Worm (Caenorhabditis elegans): ENCODE measurements around the gene pxl-1.

pxl-1 gene

ce11 chrIII:5921067-5921678 lies 25.4 kb upstream of the pxl-1 start:
- TF ChIP-seq blmp-1 (tag; optimal IDR thresholded peaks at IDR 0.05; ENCODE audit: insufficient read depth) (peak; percentile 66), ztf-1 (GFP tag; conservative IDR thresholded peaks at IDR 0.05) (no peak), sem-4 (tag; optimal IDR thresholded peaks at IDR 0.05) (no peak), nhr-11 (tag; optimal IDR thresholded peaks at IDR 0.05) (no peak), nhr-6 (tag; optimal IDR thresholded peaks at IDR 0.05) (no peak), aly-2 (tag; optimal IDR thresholded peaks at IDR 0.05) (no peak), nhr-21 (tag; optimal IDR thresholded peaks at IDR 0.05) (peak; percentile 92), R02D3.7 (tag; optimal IDR thresholded peaks at IDR 0.05) (no peak), alr-1 (tag; optimal IDR thresholded peaks at IDR 0.05) (no peak), sma-3 (GFP tag; optimal IDR thresholded peaks at IDR 0.05) (peak; percentile 72), nhr-25 (tag; optimal IDR thresholded peaks at IDR 0.05) (peak; percentile 71), mdl-1 (tag; optimal IDR thresholded peaks at IDR 0.05) (peak in 1 of 2 experiments; percentile 45), ceh-16 (tag; optimal IDR thresholded peaks at IDR 0.05) (no peak), nhr-237 (tag; optimal IDR thresholded peaks at IDR 0.05) (no peak), C34F6.9 (tag; optimal IDR thresholded peaks at IDR 0.05) (no peak), elt-3 (tag; optimal IDR thresholded peaks at IDR 0.05) (no peak), mab-5 (tag; optimal IDR thresholded peaks at IDR 0.05) (no peak), sma-9 (GFP tag; optimal IDR thresholded peaks at IDR 0.05) (peak; percentile 84), sma-9 (tag; optimal IDR thresholded peaks at IDR 0.05) (no peak), ama-1 (optimal IDR thresholded peaks at IDR 0.05) (no peak), ztf-4 (tag; optimal IDR thresholded peaks at IDR 0.05) (no peak), snpc-4 (tag; optimal IDR thresholded peaks at IDR 0.05) (no peak), nhr-77 (tag; optimal IDR thresholded peaks at IDR 0.05) (no peak), unc-62 (GFP tag; optimal IDR thresholded peaks at IDR 0.05) (no peak), unc-39 (tag; optimal IDR thresholded peaks at IDR 0.05) (no peak), ZK546.5 (tag; optimal IDR thresholded peaks at IDR 0.05) (no peak), ceh-82 (tag; optimal IDR thresholded peaks at IDR 0.05) (no peak), skn-1 (tag; optimal IDR thresholded peaks at IDR 0.05) (no peak), unc-55 (GFP tag; optimal IDR thresholded peaks at IDR 0.05) (no peak), nhr-129 (tag; optimal IDR thresholded peaks at IDR 0.05) (peak; percentile 21), peb-1 (tag; optimal IDR thresholded peaks at IDR 0.05) (no peak), crh-2 (tag; optimal IDR thresholded peaks at IDR 0.05) (peak; percentile 38), gmeb-1 (tag; optimal IDR thresholded peaks at IDR 0.05) (peak; percentile 41), ztf-11 (tag; optimal IDR thresholded peaks at IDR 0.05) (no peak), nhr-10 (tag; optimal IDR thresholded peaks at IDR 0.05) (no peak), fos-1 (tag; optimal IDR thresholded peaks at IDR 0.05) (peak; percentile 25), mbf-1 (tag; optimal IDR thresholded peaks at IDR 0.05) (no peak), lsy-2 (tag; optimal IDR thresholded peaks at IDR 0.05) (peak in 1 of 2 experiments; percentile 33), Y55F3AM.14 (GFP tag; optimal IDR thresholded peaks at IDR 0.05) (no peak)

- TF ChIP-seq ztf-11 (tag; optimal IDR thresholded peaks at IDR 0.05) (no peak), blmp-1 (tag; optimal IDR thresholded peaks at IDR 0.05; ENCODE audit: insufficient read depth) (peak; percentile 80), F13H6.1 (tag; optimal IDR thresholded peaks at IDR 0.05) (peak; percentile 14), mbf-1 (tag; optimal IDR thresholded peaks at IDR 0.05) (no peak), peb-1 (tag; optimal IDR thresholded peaks at IDR 0.05) (no peak), R02D3.7 (tag; optimal IDR thresholded peaks at IDR 0.05) (no peak), nhr-25 (tag; optimal IDR thresholded peaks at IDR 0.05) (peak; percentile 94), nhr-21 (tag; optimal IDR thresholded peaks at IDR 0.05) (peak; percentile 92), gmeb-1 (tag; optimal IDR thresholded peaks at IDR 0.05) (peak; percentile 55), unc-55 (GFP tag; optimal IDR thresholded peaks at IDR 0.05) (no peak), nhr-11 (tag; optimal IDR thresholded peaks at IDR 0.05) (no peak), alr-1 (tag; optimal IDR thresholded peaks at IDR 0.05) (peak; percentile 16), ama-1 (optimal IDR thresholded peaks at IDR 0.05) (no peak), lin-11 (tag; optimal IDR thresholded peaks at IDR 0.05) (no peak), lin-13 (GFP tag; optimal IDR thresholded peaks at IDR 0.05) (no peak), C34F6.9 (tag; optimal IDR thresholded peaks at IDR 0.05) (peak; percentile 8), egl-27 (tag; optimal IDR thresholded peaks at IDR 0.05) (peak; percentile 69), snpc-4 (tag; optimal IDR thresholded peaks at IDR 0.05) (no peak), elt-1 (tag; optimal IDR thresholded peaks at IDR 0.05) (no peak), nhr-10 (tag; optimal IDR thresholded peaks at IDR 0.05) (no peak), Y55F3AM.14 (GFP tag; optimal IDR thresholded peaks at IDR 0.05) (peak; percentile 25), ztf-1 (GFP tag; conservative IDR thresholded peaks at IDR 0.05) (no peak), nhr-237 (tag; optimal IDR thresholded peaks at IDR 0.05) (no peak), fos-1 (tag; optimal IDR thresholded peaks at IDR 0.05) (peak; percentile 12), skn-1 (tag; optimal IDR thresholded peaks at IDR 0.05) (no peak), elt-3 (tag; optimal IDR thresholded peaks at IDR 0.05) (no peak), nhr-23 (tag; optimal IDR thresholded peaks at IDR 0.05) (no peak), ceh-16 (tag; optimal IDR thresholded peaks at IDR 0.05) (no peak), ztf-4 (tag; optimal IDR thresholded peaks at IDR 0.05) (peak; percentile 28), mdl-1 (tag; optimal IDR thresholded peaks at IDR 0.05) (peak in 1 of 2 experiments; percentile 75), mab-5 (tag; optimal IDR thresholded peaks at IDR 0.05) (peak; percentile 20), sma-9 (GFP tag; optimal IDR thresholded peaks at IDR 0.05) (peak; percentile 90), sma-9 (tag; optimal IDR thresholded peaks at IDR 0.05) (no peak), aly-2 (tag; optimal IDR thresholded peaks at IDR 0.05) (no peak), lin-39 (tag; optimal IDR thresholded peaks at IDR 0.05) (no peak), nhr-77 (tag; optimal IDR thresholded peaks at IDR 0.05) (no peak), nhr-6 (tag; optimal IDR thresholded peaks at IDR 0.05) (peak; percentile 37), nhr-129 (tag; optimal IDR thresholded peaks at IDR 0.05) (peak; percentile 50), unc-39 (tag; optimal IDR thresholded peaks at IDR 0.05) (no peak), nhr-12 (tag; optimal IDR thresholded peaks at IDR 0.05) (no peak), sem-4 (tag; optimal IDR thresholded peaks at IDR 0.05) (no peak)
Measured at ce11 chrIII:5919799-5920387, 24.1 kb upstream of the pxl-1 start, which contains the start of the genes tdo-2 and C28H8.2. Gene tdo-2 (minus strand): TSS chrIII:5919955. Gene C28H8.2 (plus strand): TSS chrIII:5920322.
